Fruit fly (Drosophila melanogaster): ENCODE results near the gene Hmgcr.

Gene Hmgcr

dm6 chr3R:23728086-23728485, 5.0 kb upstream of the Hmgcr start (continued):
- 0 out of 2 replicates have a peak, but pooled peaks have one; percentile 6 for TF ChIP-seq sob (GFP tag; IDR thresholded peaks at IDR 0.05)
- TF ChIP-seq CG32532 (GFP tag; IDR thresholded peaks at IDR 0.05), result 0 out of 2 replicates have a peak, but pooled peaks have one; percentile 18
- TF ChIP-seq org-1 (GFP tag; optimal IDR thresholded peaks at IDR 0.05), result no peak
- TF ChIP-seq lab (GFP tag; optimal IDR thresholded peaks at IDR 0.05), result peak; percentile 29
- peak; percentile 41 for TF ChIP-seq sens (GFP tag)
- TF ChIP-seq bbx (GFP tag; IDR thresholded peaks at IDR 0.05; ENCODE audit: partially characterized antibody), result no peak
- peak; percentile 88 for TF ChIP-seq nom (GFP tag; optimal IDR thresholded peaks at IDR 0.05)
- TF ChIP-seq slbo (GFP tag; IDR thresholded peaks at IDR 0.05), result no peak
- peak; percentile 22; the same call in 1 of the 2 replicates for TF ChIP-seq CG13287 (GFP tag; IDR thresholded peaks at IDR 0.05; ENCODE audit: partially characterized antibody)
- TF ChIP-seq CG9215 (GFP tag; IDR thresholded peaks at IDR 0.05), result no peak
- TF ChIP-seq Rx (GFP tag; IDR thresholded peaks at IDR 0.05), result no peak
- TF ChIP-seq CG17385 (GFP tag; optimal IDR thresholded peaks at IDR 0.05), result peak; percentile 45
- peak; percentile 28 for TF ChIP-seq CG15514 (GFP tag; optimal IDR thresholded peaks at IDR 0.05)

- no peak for TF ChIP-seq CG13775 (GFP tag; optimal IDR thresholded peaks at IDR 0.05)
- TF ChIP-seq Usf (GFP tag; optimal IDR thresholded peaks at IDR 0.05), result no peak
- peak; percentile 47 for TF ChIP-seq Fer3 (tag; optimal IDR thresholded peaks at IDR 0.05)
- 0 out of 2 replicates have a peak, but pooled peaks have one; percentile 8 for TF ChIP-seq wdn (GFP tag; IDR thresholded peaks at IDR 0.05)
- no peak for TF ChIP-seq Jarid2 (GFP tag; optimal IDR thresholded peaks at IDR 0.05)
- no peak for TF ChIP-seq inv (GFP tag; IDR thresholded peaks at IDR 0.05; ENCODE audit: partially characterized antibody)
- no peak for TF ChIP-seq cad (GFP tag; optimal IDR thresholded peaks at IDR 0.05)
- TF ChIP-seq CG11247 (GFP tag; IDR thresholded peaks at IDR 0.05), result no peak
- TF ChIP-seq CG15073 (GFP tag; optimal IDR thresholded peaks at IDR 0.05), result no peak
- no peak for TF ChIP-seq HLH4C (GFP tag; IDR thresholded peaks at IDR 0.05; ENCODE audit: partially characterized antibody)
- TF ChIP-seq mld (GFP tag; IDR thresholded peaks at IDR 0.05; ENCODE audit: partially characterized antibody), result no peak
- TF ChIP-seq CG10565 (GFP tag; optimal IDR thresholded peaks at IDR 0.05), result no peak
- no peak for TF ChIP-seq CG12744 (GFP tag; optimal IDR thresholded peaks at IDR 0.05)
- no peak for TF ChIP-seq Optix (GFP tag; IDR thresholded peaks at IDR 0.05)
- TF ChIP-seq NC2β (GFP tag; optimal IDR thresholded peaks at IDR 0.05), result no peak
- TF ChIP-seq CG11093 (GFP tag; IDR thresholded peaks at IDR 0.05), result no peak
- TF ChIP-seq gcm (GFP tag; optimal IDR thresholded peaks at IDR 0.05), result no peak
- peak; percentile 7 for TF ChIP-seq mam (GFP tag; optimal IDR thresholded peaks at IDR 0.05)
- peak; percentile 64 for TF ChIP-seq sug (tag; optimal IDR thresholded peaks at IDR 0.05)
- TF ChIP-seq Dip3 (GFP tag; optimal IDR thresholded peaks at IDR 0.05), result no peak
- no peak for TF ChIP-seq zf30C (GFP tag; optimal IDR thresholded peaks at IDR 0.05)
- no peak for TF ChIP-seq hb (GFP tag; IDR thresholded peaks at IDR 0.05; ENCODE audit: partially characterized antibody)
- no peak for TF ChIP-seq CG13424 (tag; optimal IDR thresholded peaks at IDR 0.05)
- TF ChIP-seq CG6854 (GFP tag; optimal IDR thresholded peaks at IDR 0.05), result peak; percentile 55
- no peak for TF ChIP-seq repo (GFP tag; optimal IDR thresholded peaks at IDR 0.05)
- TF ChIP-seq dati (GFP tag; IDR thresholded peaks at IDR 0.05), result no peak
- TF ChIP-seq Sry-β (GFP tag; optimal IDR thresholded peaks at IDR 0.05), result no peak
- no peak for TF ChIP-seq CG14441 (GFP tag; IDR thresholded peaks at IDR 0.05)
- no peak for TF ChIP-seq Stat92E (GFP tag; optimal IDR thresholded peaks at IDR 0.05)
- TF ChIP-seq Taf1 (GFP tag; IDR thresholded peaks at IDR 0.05), result no peak
- TF ChIP-seq Sox100B (GFP tag; optimal IDR thresholded peaks at IDR 0.05), result no peak
- no peak for TF ChIP-seq CG9932 (GFP tag; IDR thresholded peaks at IDR 0.05)
- TF ChIP-seq sqz (GFP tag; optimal IDR thresholded peaks at IDR 0.05), result peak; percentile 10
- no peak for TF ChIP-seq sna (GFP tag; IDR thresholded peaks at IDR 0.05; ENCODE audit: partially characterized antibody)
- no peak for TF ChIP-seq aop (GFP tag; IDR thresholded peaks at IDR 0.05)
- TF ChIP-seq CG14050 (GFP tag; IDR thresholded peaks at IDR 0.05), result no peak
- peak; percentile 24 for TF ChIP-seq Fer2 (tag; optimal IDR thresholded peaks at IDR 0.05)
- peak; percentile 87 for TF ChIP-seq lab (GFP tag; optimal IDR thresholded peaks at IDR 0.05)
These were observed 4.1 kb upstream of the Hmgcr start for dm6 chr3R:23729066-23729465.
